Fruit fly (Drosophila melanogaster) whole organism, embryonic: Measurements from ENCODE around the gene Alg9.

ENCODE experiments used
- Atf-2 ChIP-seq: fragments of 200-800 bp; sonication (Bioruptor generic); optimal IDR thresholded peaks from 2 replicates; lab custom pipeline; 2016; ENCODE audit warnings: missing biosample characterization, missing genetic modification characterization
- CG10147 ChIP-seq: fragments of 200-800 bp; sonication (Bioruptor generic); optimal IDR thresholded peaks from 2 replicates; lab custom pipeline; 2019; ENCODE audit warnings: missing biosample characterization, mild to moderate bottlenecking, missing genetic modification characterization, moderate library complexity
- CG11085 ChIP-seq: fragments of 200-800 bp; sonication (Bioruptor generic); IDR thresholded peaks from 2 replicates; pipeline ENCODE4 v1.3.6; 2022; ENCODE audit warnings: missing biosample characterization, missing genetic modification characterization
- CG11247 ChIP-seq: fragments of 200-800 bp; sonication (Bioruptor generic); IDR thresholded peaks from 2 replicates; pipeline ENCODE4 v1.3.6; 2022; ENCODE audit warnings: missing biosample characterization, missing genetic modification characterization
- CG11696 ChIP-seq: fragments of 200-800 bp; sonication (Bioruptor generic); IDR thresholded peaks from 2 replicates; pipeline ENCODE4 v1.3.6; 2022; ENCODE audit warnings: missing biosample characterization, missing genetic modification characterization
- CG13624 ChIP-seq: fragments of 200-800 bp; sonication (Bioruptor generic); optimal IDR thresholded peaks from 2 replicates; lab custom pipeline; 2016; ENCODE audit warnings: missing biosample characterization, missing genetic modification characterization
- CG15011 ChIP-seq: fragments of 200-800 bp; sonication (Bioruptor generic); optimal IDR thresholded peaks from 3 replicates; lab custom pipeline; 2018; ENCODE audit warnings: missing biosample characterization, mild to moderate bottlenecking, missing genetic modification characterization
- CG1529 ChIP-seq: fragments of 200-800 bp; sonication (Bioruptor generic); optimal IDR thresholded peaks from 3 replicates; lab custom pipeline; 2018; ENCODE audit warnings: missing biosample characterization, missing genetic modification characterization
- CG15514 ChIP-seq: fragments of 200-800 bp; sonication (Bioruptor generic); optimal IDR thresholded peaks from 3 replicates; lab custom pipeline; 2017; ENCODE audit warnings: missing biosample characterization, missing genetic modification characterization, mild to moderate bottlenecking, moderate library complexity, missing genetic modification reagents
- CG16779 ChIP-seq: fragments of 200-800 bp; sonication (Bioruptor generic); IDR thresholded peaks from 2 replicates; pipeline ENCODE4 v1.3.6; 2022; ENCODE audit warnings: missing biosample characterization, missing genetic modification characterization
- CG16813 ChIP-seq: fragments of 200-800 bp; sonication (Bioruptor generic); IDR thresholded peaks from 3 replicates; pipeline ENCODE4 v1.3.6; 2022; ENCODE audit warnings: missing biosample characterization, missing genetic modification characterization; ENCODE audit not compliant: partially characterized antibody
- CG17361 ChIP-seq: fragments of 200-800 bp; sonication (Bioruptor generic); IDR thresholded peaks from 3 replicates; pipeline ENCODE4 v1.3.6; 2022; ENCODE audit warnings: missing biosample characterization, missing genetic modification characterization
- CG17385 ChIP-seq: fragments of 200-800 bp; sonication (Bioruptor generic); optimal IDR thresholded peaks from 3 replicates; lab custom pipeline; 2018; ENCODE audit warnings: missing biosample characterization, mild to moderate bottlenecking, missing genetic modification characterization
- CG18619 ChIP-seq: fragments of 200-800 bp; sonication (Bioruptor generic); optimal IDR thresholded peaks from 3 replicates; lab custom pipeline; 2017; ENCODE audit warnings: missing biosample characterization, mild to moderate bottlenecking, missing genetic modification characterization
- CG2712 ChIP-seq: fragments of 200-800 bp; optimal IDR thresholded peaks from 3 replicates; lab custom pipeline; 2019; ENCODE audit warnings: missing biosample characterization, mild to moderate bottlenecking, missing genetic modification characterization, moderate library complexity
- CG30403 ChIP-seq: fragments of 200-800 bp; sonication (Bioruptor generic); optimal IDR thresholded peaks from 3 replicates; lab custom pipeline; 2016; ENCODE audit warnings: missing biosample characterization, missing genetic modification characterization
- CG30431 ChIP-seq: fragments of 200-800 bp; sonication (Bioruptor generic); optimal IDR thresholded peaks from 2 replicates; lab custom pipeline; 2017; ENCODE audit warnings: missing biosample characterization, missing genetic modification characterization
- CG34224 ChIP-seq: fragments of 200-800 bp; sonication (Bioruptor generic); IDR thresholded peaks from 3 replicates; pipeline ENCODE4 v1.3.6; 2022; ENCODE audit warnings: missing biosample characterization, missing genetic modification characterization; ENCODE audit not compliant: partially characterized antibody
- CG4617 ChIP-seq: fragments of 200-800 bp; sonication (Bioruptor generic); optimal IDR thresholded peaks from 3 replicates; lab custom pipeline; 2016; ENCODE audit warnings: missing biosample characterization, missing genetic modification characterization, borderline replicate concordance
- CG6689 ChIP-seq: fragments of 200-800 bp; sonication (Bioruptor generic); IDR thresholded peaks from 2 replicates; pipeline ENCODE4 v1.3.6; 2022; ENCODE audit warnings: missing biosample characterization, missing genetic modification characterization
- CG8281 ChIP-seq: fragments of 200-800 bp; sonication (Bioruptor generic); optimal IDR thresholded peaks from 2 replicates; lab custom pipeline; 2018; ENCODE audit warnings: missing biosample characterization, mild to moderate bottlenecking, missing genetic modification characterization, moderate library complexity
- CG8765 ChIP-seq: fragments of 200-800 bp; sonication (Bioruptor generic); IDR thresholded peaks from 2 replicates; pipeline ENCODE4 v1.3.6; 2022; ENCODE audit warnings: missing biosample characterization, missing genetic modification characterization
- CG9932 ChIP-seq: fragments of 200-800 bp; sonication (Bioruptor generic); IDR thresholded peaks from 2 replicates; pipeline ENCODE4 v1.3.6; 2022; ENCODE audit warnings: missing biosample characterization, missing genetic modification characterization
- D19A ChIP-seq: fragments of 200-800 bp; optimal IDR thresholded peaks from 3 replicates; lab custom pipeline; 2019; ENCODE audit warnings: missing biosample characterization, mild to moderate bottlenecking, missing genetic modification characterization, moderate library complexity
- Doc3 ChIP-seq: fragments of 200-800 bp; sonication (Bioruptor generic); IDR thresholded peaks from 3 replicates; pipeline ENCODE4 v1.3.6; 2022; ENCODE audit warnings: missing biosample characterization, missing genetic modification characterization; ENCODE audit not compliant: partially characterized antibody
- Fer3 ChIP-seq: fragments of 200-800 bp; sonication (Bioruptor generic); optimal IDR thresholded peaks from 2 replicates; lab custom pipeline; 2018; ENCODE audit warnings: missing biosample characterization, mild to moderate bottlenecking, missing genetic modification characterization, moderate library complexity
- Jarid2 ChIP-seq: fragments of 200-800 bp; sonication (Bioruptor generic); optimal IDR thresholded peaks from 3 replicates; lab custom pipeline; 2017; ENCODE audit warnings: mild to moderate bottlenecking, missing biosample characterization, missing genetic modification reagents, missing genetic modification characterization
- Max ChIP-seq: fragments of 200-800 bp; sonication (Bioruptor generic); optimal IDR thresholded peaks from 2 replicates; lab custom pipeline; 2016; ENCODE audit warnings: missing biosample characterization, mild to moderate bottlenecking, missing genetic modification characterization
- Scr ChIP-seq: fragments of 200-800 bp; sonication (Bioruptor generic); IDR thresholded peaks from 2 replicates; pipeline ENCODE4 v1.3.6; 2022; ENCODE audit warnings: missing biosample characterization, missing genetic modification characterization; ENCODE audit not compliant: partially characterized antibody
- TFAM ChIP-seq: fragments of 200-800 bp; sonication (Bioruptor generic); optimal IDR thresholded peaks from 2 replicates; lab custom pipeline; 2017; ENCODE audit warnings: missing biosample characterization, missing genetic modification characterization, inconsistent platforms
- Trl ChIP-seq, 3 experiments: fragments of >200 bp in 2 of 3; fragments of 200-800 bp in 1 of 3; sonication (Bioruptor generic) in 1 of 3; optimal IDR thresholded peaks; 2 replicates in 1 of 3; 3 replicates in 2 of 3; lab custom pipeline; 2016 to 2017; ENCODE audit warnings: missing biosample characterization in 1 of 3, missing genetic modification characterization in 1 of 3
- Vsx1 ChIP-seq: fragments of 200-800 bp; sonication (Bioruptor generic); optimal IDR thresholded peaks from 2 replicates; lab custom pipeline; 2017; ENCODE audit warnings: missing biosample characterization, mild to moderate bottlenecking, missing genetic modification characterization, missing genetic modification reagents
- Xrp1 ChIP-seq: fragments of 200-800 bp; sonication (Bioruptor generic); IDR thresholded peaks from 2 replicates; pipeline ENCODE4 v1.3.6; 2022; ENCODE audit warnings: missing biosample characterization, missing genetic modification characterization
- bcd ChIP-seq: fragments of 200-800 bp; sonication (Bioruptor generic); optimal IDR thresholded peaks from 2 replicates; lab custom pipeline; 2017; ENCODE audit warnings: missing biosample characterization, mild to moderate bottlenecking, missing genetic modification characterization
- cg ChIP-seq: fragments of 200-800 bp; sonication (Bioruptor generic); optimal IDR thresholded peaks from 3 replicates; lab custom pipeline; 2019; ENCODE audit warnings: missing biosample characterization, mild to moderate bottlenecking, missing genetic modification characterization, moderate library complexity
- chinmo ChIP-seq: fragments of 200-800 bp; sonication (Bioruptor generic); IDR thresholded peaks from 4 replicates; pipeline ENCODE4 v1.3.6; 2022; ENCODE audit warnings: missing biosample characterization, missing genetic modification characterization; ENCODE audit not compliant: partially characterized antibody
- dan ChIP-seq: fragments of 200-800 bp; sonication (Bioruptor generic); IDR thresholded peaks from 2 replicates; pipeline ENCODE4 v1.3.6; 2022; ENCODE audit warnings: missing biosample characterization, missing genetic modification characterization
- gem ChIP-seq: fragments of 200-800 bp; sonication (Bioruptor generic); optimal IDR thresholded peaks from 2 replicates; lab custom pipeline; 2019; ENCODE audit warnings: missing biosample characterization, mild to moderate bottlenecking, missing genetic modification characterization, moderate library complexity
- gfzf ChIP-seq: fragments of 200-800 bp; sonication (Bioruptor generic); optimal IDR thresholded peaks from 2 replicates; lab custom pipeline; 2016; ENCODE audit warnings: missing biosample characterization, mild to moderate bottlenecking, missing genetic modification characterization, moderate library complexity
- hbn ChIP-seq: fragments of 200-800 bp; sonication (Bioruptor generic); IDR thresholded peaks from 2 replicates; pipeline ENCODE4 v1.3.6; 2022; ENCODE audit warnings: missing biosample characterization, missing genetic modification characterization; ENCODE audit not compliant: partially characterized antibody
- inv ChIP-seq: fragments of 200-800 bp; sonication (Bioruptor generic); IDR thresholded peaks from 2 replicates; pipeline ENCODE4 v1.3.6; 2022; ENCODE audit warnings: missing biosample characterization, missing genetic modification characterization; ENCODE audit not compliant: partially characterized antibody
- phol ChIP-seq: fragments of 200-800 bp; sonication (Bioruptor generic); optimal IDR thresholded peaks from 3 replicates; lab custom pipeline; 2018; ENCODE audit warnings: missing biosample characterization, mild to moderate bottlenecking, missing genetic modification characterization, moderate library complexity
- pum ChIP-seq: fragments of 200-800 bp; sonication (Bioruptor generic); optimal IDR thresholded peaks from 2 replicates; lab custom pipeline; 2016; ENCODE audit warnings: missing biosample characterization, missing genetic modification characterization
- ranshi ChIP-seq: fragments of 200-800 bp; sonication (Bioruptor generic); IDR thresholded peaks from 2 replicates; pipeline ENCODE4 v1.3.6; 2022; ENCODE audit warnings: missing biosample characterization, missing genetic modification characterization
- sna ChIP-seq: fragments of 200-800 bp; sonication (Bioruptor generic); IDR thresholded peaks from 2 replicates; pipeline ENCODE4 v1.3.6; 2022; ENCODE audit warnings: missing biosample characterization, missing genetic modification characterization; ENCODE audit not compliant: partially characterized antibody
- sob ChIP-seq: fragments of 200-800 bp; sonication (Bioruptor generic); IDR thresholded peaks from 2 replicates; pipeline ENCODE4 v1.3.6; 2022; ENCODE audit warnings: missing biosample characterization, missing genetic modification characterization
- sug ChIP-seq: fragments of 200-800 bp; optimal IDR thresholded peaks from 2 replicates; lab custom pipeline; 2019; ENCODE audit warnings: missing biosample characterization, mild to moderate bottlenecking, missing genetic modification characterization, moderate library complexity
- unc-4 ChIP-seq: fragments of 200-800 bp; sonication (Bioruptor generic); IDR thresholded peaks from 2 replicates; pipeline ENCODE4 v1.3.6; 2022; ENCODE audit warnings: missing biosample characterization, missing genetic modification characterization; ENCODE audit not compliant: partially characterized antibody
- zfh1 ChIP-seq: fragments of 200-800 bp; sonication (Bioruptor generic); IDR thresholded peaks from 3 replicates; pipeline ENCODE4 v1.3.6; 2022; ENCODE audit warnings: missing biosample characterization, missing genetic modification characterization

The Alg9 gene

DNA sequence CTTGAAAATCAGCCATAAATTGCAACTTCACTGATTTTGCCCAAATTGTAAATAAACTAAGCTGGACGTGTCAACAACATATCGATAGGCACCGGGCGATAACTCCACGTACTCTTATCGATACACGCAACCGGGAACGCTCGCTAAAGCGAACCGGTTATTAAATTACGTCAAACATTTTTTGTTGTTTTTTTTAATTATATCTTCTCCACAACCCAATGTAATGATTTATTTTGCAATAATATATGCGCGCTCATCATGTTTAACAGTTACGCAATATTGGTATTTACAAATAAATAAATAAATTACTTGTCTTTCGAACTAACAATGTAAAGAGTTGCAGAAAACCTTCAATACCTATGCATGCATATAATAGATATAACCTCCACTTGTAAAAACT, 6.3 kb upstream of the Alg9 start, which contains the start of gene Saysd1 (continued):
- TF ChIP-seq sob (GFP tag; lab: Robert Waterston, UW): peak; percentile 62
- no peak for TF ChIP-seq pum (GFP tag; lab: Kevin White, UChicago)
- TF ChIP-seq Xrp1 (GFP tag; lab: Robert Waterston, UW): no peak; the same call in 1 of the 2 replicates
- TF ChIP-seq CG30403 (GFP tag; lab: Kevin White, UChicago): peak; percentile 20
- peak; percentile 64 for TF ChIP-seq CG13624 (GFP tag; lab: Kevin White, UChicago)
- TF ChIP-seq CG1529 (GFP tag; lab: Kevin White, UChicago): no peak
- no peak for TF ChIP-seq gem (tag; lab: Kevin White, UChicago)
- no peak for TF ChIP-seq CG8765 (GFP tag; lab: Robert Waterston, UW)
- TF ChIP-seq sug (tag; lab: Kevin White, UChicago): no peak
- TF ChIP-seq CG16813 (GFP tag; lab: Robert Waterston, UW): peak; percentile 76
- TF ChIP-seq CG15011 (GFP tag; lab: Kevin White, UChicago): no peak
- TF ChIP-seq CG9932 (GFP tag; lab: Robert Waterston, UW): no peak
- peak; percentile 87 for TF ChIP-seq Doc3 (GFP tag; lab: Robert Waterston, UW)
- no peak for TF ChIP-seq CG16779 (GFP tag; lab: Robert Waterston, UW)
- peak; percentile 60; the same call in 1 of the 2 replicates for TF ChIP-seq inv
- TF ChIP-seq CG8281 (tag; lab: Kevin White, UChicago): no peak
- no peak for TF ChIP-seq Max (GFP tag; lab: Kevin White, UChicago)
- TF ChIP-seq CG6689 (GFP tag; lab: Robert Waterston, UW): 0 out of 2 replicates have a peak, but pooled peaks have one; percentile 21
- no peak for TF ChIP-seq ranshi (GFP tag; lab: Robert Waterston, UW)
- TF ChIP-seq CG11696 (GFP tag; lab: Robert Waterston, UW): no peak
- peak; percentile 13 for TF ChIP-seq CG10147
- peak; percentile 82; the same call in 1 of the 4 replicates for TF ChIP-seq chinmo
- TF ChIP-seq Trl (optimal IDR thresholded peaks at IDR 0.05; lab: Kevin White, UChicago): no peak
- TF ChIP-seq Trl (GFP tag; optimal IDR thresholded peaks at IDR 0.05; lab: Kevin White, UChicago): peak; percentile 11
- no peak for TF ChIP-seq CG17385 (GFP tag; lab: Kevin White, UChicago)
- peak; percentile 86 for TF ChIP-seq Scr (GFP tag; lab: Robert Waterston, UW)
- TF ChIP-seq hbn (GFP tag; lab: Robert Waterston, UW): peak; percentile 78
- TF ChIP-seq CG2712: no peak
- TF ChIP-seq unc-4 (GFP tag; lab: Robert Waterston, UW): peak; percentile 83
- TF ChIP-seq D19A (tag; lab: Kevin White, UChicago): no peak
- TF ChIP-seq gfzf (GFP tag; lab: Kevin White, UChicago): no peak
- TF ChIP-seq Fer3 (tag; lab: Kevin White, UChicago): peak; percentile 31
- TF ChIP-seq sna (GFP tag; lab: Robert Waterston, UW): peak; percentile 88
- TF ChIP-seq CG34224: peak; percentile 91
- TF ChIP-seq CG15514 (GFP tag; lab: Kevin White, UChicago): peak; percentile 38
- peak; percentile 45; the same call in 1 of the 3 replicates for TF ChIP-seq zfh1 (GFP tag; lab: Robert Waterston, UW)
- TF ChIP-seq CG18619 (GFP tag; lab: Kevin White, UChicago): no peak
- TF ChIP-seq Atf-2 (GFP tag; lab: Kevin White, UChicago): no peak
- TF ChIP-seq CG30431: no peak
- 0 out of 2 replicates have a peak, but pooled peaks have one; percentile 8 for TF ChIP-seq CG11085 (GFP tag; lab: Robert Waterston, UW)
- peak; percentile 38 for TF ChIP-seq bcd (GFP tag; lab: Kevin White, UChicago)
- peak; percentile 30 for TF ChIP-seq Vsx1 (GFP tag; lab: Kevin White, UChicago)
- TF ChIP-seq dan: no peak
- no peak for TF ChIP-seq Jarid2
- TF ChIP-seq TFAM (GFP tag; lab: Kevin White, UChicago): no peak
- peak; percentile 36 for TF ChIP-seq phol (tag; lab: Kevin White, UChicago)
- 0 out of 3 replicates have a peak, but pooled peaks have one; percentile 39 for TF ChIP-seq CG17361 (GFP tag; lab: Robert Waterston, UW)
- TF ChIP-seq CG4617 (GFP tag; lab: Kevin White, UChicago): no peak
- TF ChIP-seq CG11247 (GFP tag; lab: Robert Waterston, UW): peak; percentile 62
- TF ChIP-seq cg (GFP tag; lab: Kevin White, UChicago): no peak
